Worm (Caenorhabditis elegans) whole organism, L3 larva: Measurements from ENCODE around the gene C13C4.7.

Experiments used
- ZK546.5 ChIP-seq: sonication (generic microtip); optimal IDR thresholded peaks from 2 replicates; lab custom pipeline; 2017; ENCODE audit warnings: missing biosample characterization, missing genetic modification characterization
- aly-2 ChIP-seq: fragments of 150-350 bp; optimal IDR thresholded peaks from 2 replicates; lab custom pipeline; 2014; ENCODE audit warnings: missing biosample characterization, missing genetic modification characterization
- ceh-16 ChIP-seq: sonication (generic microtip); optimal IDR thresholded peaks from 2 replicates; lab custom pipeline; 2017; ENCODE audit warnings: missing biosample characterization, missing genetic modification characterization
- ceh-28 ChIP-seq: fragments of 150-350 bp; optimal IDR thresholded peaks from 2 replicates; lab custom pipeline; 2014; ENCODE audit warnings: missing biosample characterization, missing genetic modification reagents, missing genetic modification characterization
- lin-15B ChIP-seq: fragments of 150-350 bp; optimal IDR thresholded peaks from 2 replicates; lab custom pipeline; 2014; ENCODE audit warnings: missing biosample characterization, missing genetic modification characterization
- mml-1 ChIP-seq: fragments of 150-350 bp; sonication (generic microtip); optimal IDR thresholded peaks from 3 replicates; lab custom pipeline; 2014; ENCODE audit warnings: missing biosample characterization, missing genetic modification characterization
- nhr-12 ChIP-seq: fragments of 150-350 bp; optimal IDR thresholded peaks from 2 replicates; lab custom pipeline; 2014; ENCODE audit warnings: missing biosample characterization, missing genetic modification characterization
- nhr-25 ChIP-seq: sonication (generic microtip); optimal IDR thresholded peaks from 2 replicates; lab custom pipeline; 2017; ENCODE audit warnings: missing biosample characterization, missing genetic modification characterization
- nhr-28 ChIP-seq: fragments of 150-350 bp; optimal IDR thresholded peaks from 2 replicates; lab custom pipeline; 2014; ENCODE audit warnings: missing biosample characterization, missing genetic modification characterization
- nhr-77 ChIP-seq: fragments of 150-350 bp; optimal IDR thresholded peaks from 2 replicates; lab custom pipeline; 2014; ENCODE audit warnings: missing biosample characterization, missing genetic modification characterization
- pqm-1 ChIP-seq: fragments of 150-350 bp; optimal IDR thresholded peaks from 2 replicates; lab custom pipeline; 2017; ENCODE audit warnings: missing biosample characterization, missing genetic modification characterization, inconsistent platforms
- unc-39 ChIP-seq: sonication (generic microtip); optimal IDR thresholded peaks from 4 replicates; lab custom pipeline; 2017; ENCODE audit warnings: missing biosample characterization, missing genetic modification characterization

- TF ChIP-seq ceh-16 (no peak), lin-15B (no peak), unc-39 (tag; lab: Kevin White, UChicago) (no peak), pqm-1 (tag; lab: Kevin White, UChicago) (no peak), ceh-28 (no peak), nhr-28 (tag; lab: Kevin White, UChicago) (no peak), nhr-25 (tag; lab: Kevin White, UChicago) (no peak), aly-2 (tag; lab: Kevin White, UChicago) (no peak), ZK546.5 (no peak), nhr-12 (no peak), mml-1 (tag; lab: Kevin White, UChicago) (no peak), nhr-77 (no peak)
These were observed 31.5 kb downstream of the C13C4.7 start, which contains the start of gene R07B7.12 for ce11 chrV:12088773-12089172.
